Fruit fly (Drosophila melanogaster) whole organism, embryonic: ENCODE data around the gene ida.

Experiments used
- Atf-2 ChIP-seq: fragments of 200-800 bp; sonication (Bioruptor generic); optimal IDR thresholded peaks from 2 replicates; lab custom pipeline; 2016; ENCODE audit warnings: missing biosample characterization, missing genetic modification characterization
- Bgb ChIP-seq: fragments of 200-800 bp; sonication (Bioruptor generic); IDR thresholded peaks from 2 replicates; pipeline ENCODE4 v1.3.6; 2022; ENCODE audit warnings: missing biosample characterization, missing genetic modification characterization; ENCODE audit not compliant: partially characterized antibody
- CG12659 ChIP-seq: fragments of 200-800 bp; sonication (Bioruptor generic); optimal IDR thresholded peaks from 3 replicates; lab custom pipeline; 2017; ENCODE audit warnings: mild to moderate bottlenecking, missing biosample characterization, missing genetic modification reagents, missing genetic modification characterization
- CG1603 ChIP-seq: fragments of 200-800 bp; sonication (Bioruptor generic); optimal IDR thresholded peaks from 2 replicates; lab custom pipeline; 2019; ENCODE audit warnings: missing biosample characterization, mild to moderate bottlenecking, missing genetic modification characterization, moderate library complexity
- CG2116 ChIP-seq: fragments of 200-800 bp; sonication (Bioruptor generic); optimal IDR thresholded peaks from 3 replicates; lab custom pipeline; 2018; ENCODE audit warnings: missing biosample characterization, mild to moderate bottlenecking, missing genetic modification characterization
- CG2129 ChIP-seq: fragments of 200-800 bp; sonication (Bioruptor generic); IDR thresholded peaks from 2 replicates; pipeline ENCODE4 v1.3.6; 2022; ENCODE audit warnings: missing biosample characterization, missing genetic modification characterization; ENCODE audit not compliant: partially characterized antibody
- CG34422 ChIP-seq: fragments of 200-800 bp; sonication (Bioruptor generic); IDR thresholded peaks from 3 replicates; pipeline ENCODE4 v1.3.6; 2022; ENCODE audit warnings: missing biosample characterization, missing genetic modification characterization
- CG42726 ChIP-seq: fragments of 200-800 bp; sonication (Bioruptor generic); IDR thresholded peaks from 2 replicates; pipeline ENCODE4 v1.3.6; 2022; ENCODE audit warnings: missing biosample characterization, missing genetic modification characterization; ENCODE audit not compliant: partially characterized antibody
- CG4617 ChIP-seq: fragments of 200-800 bp; sonication (Bioruptor generic); optimal IDR thresholded peaks from 3 replicates; lab custom pipeline; 2016; ENCODE audit warnings: missing biosample characterization, missing genetic modification characterization, borderline replicate concordance
- CG6791 ChIP-seq: fragments of 200-800 bp; sonication (Bioruptor generic); IDR thresholded peaks from 3 replicates; pipeline ENCODE4 v1.3.6; 2022; ENCODE audit warnings: missing biosample characterization, missing genetic modification characterization; ENCODE audit not compliant: partially characterized antibody
- CG7786 ChIP-seq: fragments of 200-800 bp; sonication (Bioruptor generic); optimal IDR thresholded peaks from 2 replicates; lab custom pipeline; 2016; ENCODE audit warnings: missing biosample characterization, missing genetic modification characterization
- CG9797 ChIP-seq: fragments of 200-800 bp; sonication (Bioruptor generic); optimal IDR thresholded peaks from 3 replicates; lab custom pipeline; 2018; ENCODE audit warnings: missing biosample characterization, mild to moderate bottlenecking, missing genetic modification characterization
- CG9817 ChIP-seq: fragments of 200-800 bp; sonication (Bioruptor generic); optimal IDR thresholded peaks from 2 replicates; lab custom pipeline; 2018; ENCODE audit warnings: missing biosample characterization, mild to moderate bottlenecking, missing genetic modification characterization, moderate library complexity
- CG9932 ChIP-seq: fragments of 200-800 bp; sonication (Bioruptor generic); IDR thresholded peaks from 2 replicates; pipeline ENCODE4 v1.3.6; 2022; ENCODE audit warnings: missing biosample characterization, missing genetic modification characterization
- CHES-1-like ChIP-seq: fragments of 200-800 bp; sonication (Bioruptor generic); optimal IDR thresholded peaks from 2 replicates; lab custom pipeline; 2016; ENCODE audit warnings: missing biosample characterization, missing genetic modification characterization
- D19B ChIP-seq: fragments of 200-800 bp; sonication (Bioruptor generic); optimal IDR thresholded peaks from 2 replicates; lab custom pipeline; 2017; ENCODE audit warnings: missing biosample characterization, mild to moderate bottlenecking, missing genetic modification characterization
- Doc3 ChIP-seq: fragments of 200-800 bp; sonication (Bioruptor generic); IDR thresholded peaks from 3 replicates; pipeline ENCODE4 v1.3.6; 2022; ENCODE audit warnings: missing biosample characterization, missing genetic modification characterization; ENCODE audit not compliant: partially characterized antibody
- Dp ChIP-seq: fragments of 200-800 bp; sonication (Bioruptor generic); optimal IDR thresholded peaks from 2 replicates; lab custom pipeline; 2018; ENCODE audit warnings: missing biosample characterization, mild to moderate bottlenecking, missing genetic modification characterization, moderate library complexity
- Dref ChIP-seq: fragments of 200-800 bp; sonication (Bioruptor generic); IDR thresholded peaks from 2 replicates; pipeline ENCODE4 v1.3.6; 2022; ENCODE audit warnings: missing biosample characterization, missing genetic modification characterization
- E2f2 ChIP-seq: fragments of 200-800 bp; sonication (Bioruptor generic); IDR thresholded peaks from 2 replicates; pipeline ENCODE4 v1.3.6; 2022; ENCODE audit warnings: missing biosample characterization, missing genetic modification characterization
- Elba2 ChIP-seq: fragments of 200-800 bp; sonication (Bioruptor generic); optimal IDR thresholded peaks from 3 replicates; lab custom pipeline; 2016; ENCODE audit warnings: missing biosample characterization, missing genetic modification characterization
- HLH4C ChIP-seq: fragments of 200-800 bp; sonication (Bioruptor generic); IDR thresholded peaks from 3 replicates; pipeline ENCODE4 v1.3.6; 2022; ENCODE audit warnings: missing biosample characterization, missing genetic modification characterization; ENCODE audit not compliant: partially characterized antibody
- HmgZ ChIP-seq: fragments of 200-800 bp; sonication (Bioruptor generic); optimal IDR thresholded peaks from 2 replicates; lab custom pipeline; 2018; ENCODE audit warnings: missing biosample characterization, mild to moderate bottlenecking, missing genetic modification characterization
- MBD-R2 ChIP-seq: fragments of 200-800 bp; sonication (Bioruptor generic); IDR thresholded peaks from 2 replicates; pipeline ENCODE4 v1.3.6; 2022; ENCODE audit warnings: missing biosample characterization, missing genetic modification characterization
- Mad ChIP-seq: fragments of 200-800 bp; sonication (Bioruptor generic); optimal IDR thresholded peaks from 2 replicates; lab custom pipeline; 2016; ENCODE audit warnings: missing biosample characterization, missing genetic modification characterization
- Med ChIP-seq: fragments of 200-800 bp; sonication (Bioruptor generic); peaks from one replicate; lab custom pipeline; 2016; ENCODE audit warnings: missing biosample characterization, missing genetic modification characterization, mild to moderate bottlenecking, inconsistent platforms, moderate library complexity
- Myb ChIP-seq: fragments of 200-800 bp; sonication (Bioruptor generic); optimal IDR thresholded peaks from 2 replicates; lab custom pipeline; 2016; ENCODE audit warnings: missing biosample characterization, missing genetic modification characterization
- NFAT ChIP-seq: fragments of 200-800 bp; sonication (Bioruptor generic); IDR thresholded peaks from 2 replicates; pipeline ENCODE4 v1.3.6; 2022; ENCODE audit warnings: missing biosample characterization, missing genetic modification characterization
- Pdp1 ChIP-seq, 2 experiments: fragments of 200-800 bp; sonication (Bioruptor generic); optimal IDR thresholded peaks; 3 replicates each; lab custom pipeline; 2016; ENCODE audit warnings: missing biosample characterization in 2 of 2, missing genetic modification characterization in 2 of 2, mild to moderate bottlenecking in 1 of 2, moderate library complexity in 1 of 2
- Sry-δ ChIP-seq: fragments of 200-800 bp; sonication (Bioruptor generic); optimal IDR thresholded peaks from 2 replicates; lab custom pipeline; 2016; ENCODE audit warnings: missing biosample characterization, missing genetic modification characterization
- dmrt99B ChIP-seq: fragments of 200-800 bp; sonication (Bioruptor generic); optimal IDR thresholded peaks from 2 replicates; lab custom pipeline; 2018; ENCODE audit warnings: missing biosample characterization, mild to moderate bottlenecking, missing genetic modification characterization, moderate library complexity
- dpn ChIP-seq, 2 experiments: fragments of 200-800 bp; sonication (Bioruptor generic); optimal IDR thresholded peaks; 3 replicates each; lab custom pipeline; 2016; ENCODE audit warnings: missing biosample characterization in 2 of 2, missing genetic modification characterization in 2 of 2
- gcm2 ChIP-seq: fragments of 200-800 bp; sonication (Bioruptor generic); optimal IDR thresholded peaks from 2 replicates; lab custom pipeline; 2016; ENCODE audit warnings: missing biosample characterization, missing genetic modification characterization
- hbn ChIP-seq: fragments of 200-800 bp; sonication (Bioruptor generic); IDR thresholded peaks from 2 replicates; pipeline ENCODE4 v1.3.6; 2022; ENCODE audit warnings: missing biosample characterization, missing genetic modification characterization; ENCODE audit not compliant: partially characterized antibody
- hkb ChIP-seq, 2 experiments: fragments of 200-800 bp in 1 of 2; fragments of >200 bp in 1 of 2; sonication (Bioruptor generic) in 1 of 2; IDR thresholded peaks in 1 of 2; optimal IDR thresholded peaks in 1 of 2; 2 replicates each; pipeline versions ENCODE4 v1.3.6 to Lab custom; 2017 to 2022; ENCODE audit warnings: missing biosample characterization in 1 of 2, missing genetic modification characterization in 1 of 2
- inv ChIP-seq: fragments of 200-800 bp; sonication (Bioruptor generic); IDR thresholded peaks from 2 replicates; pipeline ENCODE4 v1.3.6; 2022; ENCODE audit warnings: missing biosample characterization, missing genetic modification characterization; ENCODE audit not compliant: partially characterized antibody
- knrl ChIP-seq: fragments of 200-800 bp; sonication (Bioruptor generic); IDR thresholded peaks from 3 replicates; pipeline ENCODE4 v1.3.6; 2022; ENCODE audit warnings: missing biosample characterization, missing genetic modification characterization; ENCODE audit not compliant: partially characterized antibody
- odd ChIP-seq: fragments of 200-800 bp; sonication (Bioruptor generic); optimal IDR thresholded peaks from 2 replicates; lab custom pipeline; 2017; ENCODE audit warnings: missing biosample characterization, mild to moderate bottlenecking, missing genetic modification characterization
- phol ChIP-seq: fragments of 200-800 bp; sonication (Bioruptor generic); optimal IDR thresholded peaks from 3 replicates; lab custom pipeline; 2018; ENCODE audit warnings: missing biosample characterization, mild to moderate bottlenecking, missing genetic modification characterization, moderate library complexity
- rib ChIP-seq: fragments of 200-800 bp; sonication (Bioruptor generic); IDR thresholded peaks from 2 replicates; pipeline ENCODE4 v1.3.6; 2022; ENCODE audit warnings: missing biosample characterization, missing genetic modification characterization
- sens ChIP-seq: fragments of 200-800 bp; sonication (Bioruptor generic); peaks from one replicate; lab custom pipeline; 2016; ENCODE audit warnings: missing biosample characterization, missing genetic modification characterization
- slp2 ChIP-seq: fragments of 200-800 bp; sonication (Bioruptor generic); optimal IDR thresholded peaks from 2 replicates; lab custom pipeline; 2016; ENCODE audit warnings: missing biosample characterization, missing genetic modification characterization
- ssp ChIP-seq: fragments of 200-800 bp; sonication (Bioruptor generic); IDR thresholded peaks from 2 replicates; pipeline ENCODE4 v1.3.6; 2022; ENCODE audit warnings: missing biosample characterization, missing genetic modification characterization
- stwl ChIP-seq: fragments of 200-800 bp; sonication (Bioruptor generic); optimal IDR thresholded peaks from 3 replicates; lab custom pipeline; 2018; ENCODE audit warnings: missing biosample characterization, mild to moderate bottlenecking, missing genetic modification characterization, moderate library complexity

ida gene

dm6 chr3L:3908838-3909810 is 4.0 kb downstream of the ida start (continued):
- TF ChIP-seq phol (peak; percentile 20), Pdp1 (GFP tag; optimal IDR thresholded peaks at IDR 0.05; lab: Kevin White, UChicago) (peak in 1 of 2 experiments; percentile 97), Mad (GFP tag; lab: Kevin White, UChicago) (peak; percentile 1), D19B (GFP tag; lab: Kevin White, UChicago) (peak; percentile 76), CHES-1-like (GFP tag; lab: Kevin White, UChicago) (peak; percentile 2), inv (GFP tag; lab: Robert Waterston, UW) (peak; percentile 45; the same call in 1 of the 2 replicates), Dref (GFP tag; lab: Robert Waterston, UW) (peak; percentile 96), CG6791 (GFP tag; lab: Robert Waterston, UW) (peak; percentile 60; the same call in 1 of the 3 replicates), CG34422 (GFP tag; lab: Robert Waterston, UW) (peak; percentile 44; the same call in 2 of the 3 replicates), ssp (GFP tag; lab: Robert Waterston, UW) (no peak), odd (no peak), HmgZ (tag; lab: Kevin White, UChicago) (peak; percentile 20), dmrt99B (no peak), rib (GFP tag; lab: Robert Waterston, UW) (0 out of 2 replicates have a peak, but pooled peaks have one; percentile 36), Bgb (peak; percentile 65), CG9932 (GFP tag; lab: Robert Waterston, UW) (no peak), CG4617 (peak; percentile 69), Elba2 (GFP tag; lab: Kevin White, UChicago) (peak; percentile 96), Doc3 (GFP tag; lab: Robert Waterston, UW) (peak; percentile 51; the same call in 2 of the 3 replicates), CG42726 (GFP tag; lab: Robert Waterston, UW) (peak; percentile 73), dpn (GFP tag; optimal IDR thresholded peaks at IDR 0.05; lab: Kevin White, UChicago) (peak in 1 of 2 experiments; percentile 18), CG1603 (peak; percentile 55), CG2129 (GFP tag; lab: Robert Waterston, UW) (0 out of 2 replicates have a peak, but pooled peaks have one; percentile 27), hkb (optimal IDR thresholded peaks at IDR 0.05; lab: Kevin White, UChicago) (no peak), hkb (GFP tag; IDR thresholded peaks at IDR 0.05; lab: Robert Waterston, UW) (0 out of 2 replicates have a peak, but pooled peaks have one; percentile 11), MBD-R2 (GFP tag; lab: Robert Waterston, UW) (peak; percentile 31; the same call in 1 of the 2 replicates), HLH4C (peak; percentile 64; the same call in 2 of the 3 replicates), NFAT (GFP tag; lab: Robert Waterston, UW) (peak; percentile 12; the same call in 1 of the 2 replicates), Atf-2 (GFP tag; lab: Kevin White, UChicago) (no peak), Sry-δ (peak; percentile 90), Myb (peak; percentile 99), stwl (tag; lab: Kevin White, UChicago) (peak; percentile 72), Med (peak; percentile 76), knrl (GFP tag; lab: Robert Waterston, UW) (peak; percentile 59), hbn (peak; percentile 56; the same call in 1 of the 2 replicates), CG12659 (GFP tag; lab: Kevin White, UChicago) (peak; percentile 29), CG9817 (tag; lab: Kevin White, UChicago) (no peak), E2f2 (GFP tag; lab: Robert Waterston, UW) (peak; percentile 75), gcm2 (no peak), Dp (GFP tag; lab: Kevin White, UChicago) (peak; percentile 72), CG2116 (peak; percentile 77), CG9797 (GFP tag; lab: Kevin White, UChicago) (peak; percentile 47), slp2 (no peak), sens (peak; percentile 84), CG7786 (GFP tag; lab: Kevin White, UChicago) (no peak)
- TF ChIP-seq, all 482 proteins: peak for 79
